Worm (Caenorhabditis elegans) whole organism, L3 larva: ENCODE data around the gene famp-1.

Experiments used
- ZK546.5 ChIP-seq: sonication (generic microtip); optimal IDR thresholded peaks from 2 replicates; lab custom pipeline; 2017; ENCODE audit warnings: missing biosample characterization, missing genetic modification characterization
- aly-2 ChIP-seq: fragments of 150-350 bp; optimal IDR thresholded peaks from 2 replicates; lab custom pipeline; 2014; ENCODE audit warnings: missing biosample characterization, missing genetic modification characterization
- ama-1 ChIP-seq: fragments of 150-350 bp; optimal IDR thresholded peaks from 2 replicates; lab custom pipeline; 2018
- ceh-16 ChIP-seq: sonication (generic microtip); optimal IDR thresholded peaks from 2 replicates; lab custom pipeline; 2017; ENCODE audit warnings: missing biosample characterization, missing genetic modification characterization
- ceh-28 ChIP-seq: fragments of 150-350 bp; optimal IDR thresholded peaks from 2 replicates; lab custom pipeline; 2014; ENCODE audit warnings: missing biosample characterization, missing genetic modification reagents, missing genetic modification characterization
- ceh-82 ChIP-seq: fragments of 150-350 bp; optimal IDR thresholded peaks from 2 replicates; lab custom pipeline; 2014; ENCODE audit warnings: missing biosample characterization, missing genetic modification characterization
- ceh-9 ChIP-seq: sonication (generic microtip); optimal IDR thresholded peaks from 2 replicates; lab custom pipeline; 2018; ENCODE audit warnings: missing biosample characterization, missing genetic modification characterization
- daf-12 ChIP-seq: fragments of 150-350 bp; optimal IDR thresholded peaks from 2 replicates; lab custom pipeline; 2014; ENCODE audit warnings: missing biosample characterization, missing genetic modification reagents, missing genetic modification characterization
- elt-1 ChIP-seq: fragments of 150-350 bp; optimal IDR thresholded peaks from 2 replicates; lab custom pipeline; 2014; ENCODE audit warnings: missing biosample characterization, missing genetic modification characterization
- eor-1 ChIP-seq, 2 experiments: fragments of 150-350 bp; optimal IDR thresholded peaks; 2 replicates each; lab custom pipeline; 2014 to 2018; ENCODE audit warnings: missing biosample characterization in 2 of 2, missing genetic modification characterization in 2 of 2
- fkh-10 ChIP-seq: sonication (generic microtip); optimal IDR thresholded peaks from 2 replicates; lab custom pipeline; 2017; ENCODE audit warnings: missing biosample characterization, missing genetic modification reagents, missing genetic modification characterization
- fkh-2 ChIP-seq: fragments of 150-350 bp; optimal IDR thresholded peaks from 2 replicates; lab custom pipeline; 2014; ENCODE audit warnings: missing biosample characterization, missing genetic modification reagents, missing genetic modification characterization
- hmg-11 ChIP-seq: sonication (generic microtip); optimal IDR thresholded peaks from 2 replicates; lab custom pipeline; 2016; ENCODE audit warnings: missing genetic modification characterization, missing compliant biosample characterization
- jun-1 ChIP-seq: fragments of 150-350 bp; optimal IDR thresholded peaks from 2 replicates; lab custom pipeline; 2014; ENCODE audit warnings: missing biosample characterization, missing genetic modification reagents, missing genetic modification characterization
- lin-15B ChIP-seq: fragments of 150-350 bp; optimal IDR thresholded peaks from 2 replicates; lab custom pipeline; 2014; ENCODE audit warnings: missing biosample characterization, missing genetic modification characterization
- lin-39 ChIP-seq: fragments of 150-350 bp; optimal IDR thresholded peaks from 2 replicates; lab custom pipeline; 2018; ENCODE audit warnings: missing biosample characterization, missing genetic modification reagents, missing genetic modification characterization
- lsy-12 ChIP-seq: sonication (generic microtip); optimal IDR thresholded peaks from 2 replicates; lab custom pipeline; 2016; ENCODE audit warnings: mild to moderate bottlenecking, missing genetic modification characterization, missing compliant biosample characterization
- mdl-1 ChIP-seq: fragments of 150-350 bp; optimal IDR thresholded peaks from 2 replicates; lab custom pipeline; 2014; ENCODE audit warnings: missing biosample characterization, missing genetic modification characterization
- mml-1 ChIP-seq: fragments of 150-350 bp; sonication (generic microtip); optimal IDR thresholded peaks from 3 replicates; lab custom pipeline; 2014; ENCODE audit warnings: missing biosample characterization, missing genetic modification characterization
- nfya-1 ChIP-seq: sonication (generic microtip); optimal IDR thresholded peaks from 2 replicates; lab custom pipeline; 2017; ENCODE audit warnings: missing genetic modification characterization, mild to moderate bottlenecking, missing compliant biosample characterization, antibody characterized with exemption, moderate library complexity; ENCODE audit not compliant: insufficient read depth
- nhr-11 ChIP-seq: fragments of 150-350 bp; optimal IDR thresholded peaks from 2 replicates; lab custom pipeline; 2014; ENCODE audit warnings: missing biosample characterization, missing genetic modification characterization
- nhr-12 ChIP-seq: fragments of 150-350 bp; optimal IDR thresholded peaks from 2 replicates; lab custom pipeline; 2014; ENCODE audit warnings: missing biosample characterization, missing genetic modification characterization
- nhr-23 ChIP-seq: fragments of 150-350 bp; optimal IDR thresholded peaks from 2 replicates; lab custom pipeline; 2014; ENCODE audit warnings: missing biosample characterization, missing genetic modification reagents, missing genetic modification characterization
- nhr-237 ChIP-seq: fragments of 150-350 bp; optimal IDR thresholded peaks from 2 replicates; lab custom pipeline; 2014; ENCODE audit warnings: missing biosample characterization, missing genetic modification characterization
- nhr-28 ChIP-seq: fragments of 150-350 bp; optimal IDR thresholded peaks from 2 replicates; lab custom pipeline; 2014; ENCODE audit warnings: missing biosample characterization, missing genetic modification characterization
- nhr-43 ChIP-seq: sonication (generic microtip); optimal IDR thresholded peaks from 2 replicates; lab custom pipeline; 2016; ENCODE audit warnings: mild to moderate bottlenecking, missing genetic modification characterization, missing compliant biosample characterization; ENCODE audit not compliant: poor library complexity, severe bottlenecking
- nhr-67 ChIP-seq: fragments of 150-350 bp; optimal IDR thresholded peaks from 2 replicates; lab custom pipeline; 2014; ENCODE audit warnings: missing biosample characterization, missing genetic modification characterization
- nhr-76 ChIP-seq: fragments of 150-350 bp; sonication (generic microtip); optimal IDR thresholded peaks from 5 replicates; lab custom pipeline; 2014; ENCODE audit warnings: missing biosample characterization, missing genetic modification characterization
- pha-4 ChIP-seq: fragments of 150-350 bp; optimal IDR thresholded peaks from 2 replicates; lab custom pipeline; 2014; ENCODE audit warnings: missing biosample characterization, missing genetic modification reagents, missing genetic modification characterization
- pqm-1 ChIP-seq: fragments of 150-350 bp; optimal IDR thresholded peaks from 2 replicates; lab custom pipeline; 2017; ENCODE audit warnings: missing biosample characterization, missing genetic modification characterization, inconsistent platforms
- sea-2 ChIP-seq: fragments of 150-350 bp; sonication (generic microtip); optimal IDR thresholded peaks from 4 replicates; lab custom pipeline; 2014; ENCODE audit warnings: missing biosample characterization, missing genetic modification reagents, missing genetic modification characterization
- skn-1 ChIP-seq: fragments of 150-350 bp; optimal IDR thresholded peaks from 2 replicates; lab custom pipeline; 2014; ENCODE audit warnings: missing biosample characterization, missing genetic modification characterization
- snpc-4 ChIP-seq: fragments of 150-350 bp; optimal IDR thresholded peaks from 2 replicates; lab custom pipeline; 2014; ENCODE audit warnings: missing biosample characterization, missing genetic modification characterization
- tbx-2 ChIP-seq: sonication (generic microtip); optimal IDR thresholded peaks from 2 replicates; lab custom pipeline; 2016; ENCODE audit warnings: mild to moderate bottlenecking, missing genetic modification characterization, missing compliant biosample characterization
- unc-39 ChIP-seq: sonication (generic microtip); optimal IDR thresholded peaks from 4 replicates; lab custom pipeline; 2017; ENCODE audit warnings: missing biosample characterization, missing genetic modification characterization
- unc-62 ChIP-seq: fragments of 150-350 bp; sonication (generic microtip); optimal IDR thresholded peaks from 4 replicates; lab custom pipeline; 2014; ENCODE audit warnings: missing biosample characterization, missing genetic modification reagents, missing genetic modification characterization
- ztf-4 ChIP-seq: fragments of 150-350 bp; optimal IDR thresholded peaks from 2 replicates; lab custom pipeline; 2014; ENCODE audit warnings: missing biosample characterization, missing genetic modification characterization

famp-1 gene

DNA sequence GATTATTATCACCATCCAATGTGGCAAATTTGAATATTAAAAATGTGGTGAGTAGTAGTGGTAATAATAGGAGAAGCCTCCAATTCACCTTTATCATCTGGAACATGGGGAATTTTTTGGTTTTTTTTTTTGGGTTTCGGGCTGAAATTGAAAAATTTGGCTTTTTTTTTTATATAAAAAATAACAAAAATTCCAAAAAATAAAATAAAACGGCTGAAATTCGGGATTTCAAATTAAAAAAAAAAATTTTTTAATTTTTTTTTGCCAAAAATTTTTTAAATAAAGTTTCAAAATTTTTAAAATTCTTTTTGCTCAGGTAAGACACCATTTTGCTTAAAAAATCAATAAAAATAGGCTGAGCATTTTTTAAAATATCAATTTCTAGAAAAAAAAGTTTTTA, at the start of gene famp-1:
Gene famp-1 (minus strand): TSS at position 101 of the 400 bp plus-strand sequence.
- TF ChIP-seq elt-1 (tag; lab: Kevin White, UChicago) = no peak
- no peak for TF ChIP-seq nhr-23

DNA sequence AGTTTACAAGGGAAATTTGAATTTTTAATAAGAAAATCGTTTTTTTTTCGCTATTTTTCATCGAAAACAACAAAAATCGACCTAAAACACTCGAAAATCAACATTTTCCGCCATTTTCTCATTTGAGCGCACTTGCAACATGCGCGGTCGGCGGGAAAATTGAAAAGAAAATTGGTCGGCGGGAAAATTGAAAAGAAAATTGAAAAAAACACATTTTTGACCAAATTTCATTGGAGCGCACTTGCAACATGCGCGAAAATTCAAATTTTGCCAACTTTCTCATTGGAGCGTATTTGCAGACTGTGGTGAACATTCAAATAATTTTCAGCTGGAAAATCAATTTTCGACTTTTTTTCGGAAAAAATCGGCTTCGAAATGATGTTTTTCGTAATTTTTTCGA, 48.1 kb upstream of the famp-1 start:
- TF ChIP-seq aly-2 = no peak
- TF ChIP-seq snpc-4 = no peak
- TF ChIP-seq lin-15B (tag; lab: Kevin White, UChicago) = peak; percentile 18
- no peak for TF ChIP-seq unc-62 (GFP tag; lab: Kevin White, UChicago)

DNA sequence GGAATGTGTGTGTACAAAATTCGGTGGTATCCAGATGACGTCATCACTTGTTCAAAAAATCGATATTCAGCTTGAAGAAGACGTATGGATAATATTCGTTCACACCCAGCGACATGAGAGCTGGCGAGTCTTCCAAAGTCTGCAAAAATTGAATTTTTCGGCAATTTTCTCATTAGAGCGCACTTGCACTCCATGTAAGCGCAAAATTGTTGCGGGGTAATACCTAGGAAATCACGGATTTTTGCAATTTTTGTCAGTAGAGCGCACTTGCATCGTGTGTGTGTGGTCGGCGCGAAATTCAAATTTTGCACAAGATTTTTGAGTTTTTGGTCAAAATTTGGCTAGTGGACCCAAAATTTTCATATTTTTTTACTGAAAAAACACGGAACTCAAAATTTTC, 44.7 kb upstream of the famp-1 start:
- no peak for TF ChIP-seq nhr-237 (tag; lab: Kevin White, UChicago)
- TF ChIP-seq nhr-76 (tag; lab: Kevin White, UChicago) = no peak
- TF ChIP-seq skn-1 (tag; lab: Kevin White, UChicago) = no peak
- no peak for TF ChIP-seq nhr-11 (tag; lab: Kevin White, UChicago)
- TF ChIP-seq lsy-12 (tag; lab: Kevin White, UChicago) = no peak
- TF ChIP-seq lin-39 = no peak
- no peak for TF ChIP-seq ama-1 (lab: Kevin White, UChicago)
- no peak for TF ChIP-seq sea-2 (GFP tag; lab: Kevin White, UChicago)
- TF ChIP-seq tbx-2 = no peak
- TF ChIP-seq, all 47 proteins: peak for 0

DNA sequence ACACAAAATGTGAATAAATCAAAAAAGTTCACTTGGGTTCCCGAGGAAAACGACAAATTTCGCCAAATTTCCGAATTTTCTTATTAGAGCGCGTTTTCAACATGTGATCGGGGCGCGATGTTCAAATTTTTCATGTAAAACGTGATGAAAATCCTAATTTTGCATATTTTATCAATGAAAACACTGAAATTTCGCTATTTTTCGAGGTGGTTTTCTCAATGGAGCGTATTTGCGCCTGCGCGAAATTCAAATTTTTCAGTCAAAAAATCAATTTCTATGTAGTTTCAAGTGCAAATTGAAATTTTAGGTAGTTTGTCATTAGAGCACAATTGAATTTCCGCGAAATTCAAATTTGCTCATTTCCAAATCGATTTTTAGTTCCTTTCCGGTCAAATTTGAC, 43.9 kb upstream of the famp-1 start:
- TF ChIP-seq aly-2 (no peak), lin-15B (tag; lab: Kevin White, UChicago) (peak; percentile 21), mml-1 (tag; lab: Kevin White, UChicago) (no peak)
- TF ChIP-seq, all 47 proteins: peak for 1

DNA sequence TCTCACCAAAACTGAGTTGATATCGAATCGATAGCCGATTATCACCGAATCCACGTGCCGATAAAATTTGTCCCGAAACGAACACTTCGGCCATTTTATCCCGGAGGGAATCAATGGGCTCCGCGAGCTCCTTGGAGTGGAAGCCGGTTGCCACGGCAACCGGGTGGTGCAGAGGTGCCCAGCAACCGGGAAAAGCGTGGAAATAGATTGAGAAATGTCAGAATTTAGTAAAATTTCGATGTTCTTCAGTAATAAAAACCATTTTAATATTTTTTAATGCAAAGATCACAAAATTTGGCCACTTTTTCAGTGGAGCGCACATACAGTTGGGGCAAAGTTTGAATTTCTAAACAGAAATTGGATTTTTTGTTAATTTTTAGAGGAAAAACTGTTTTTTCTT, 43.0 kb upstream of the famp-1 start, which contains the start of gene mksr-2:
Gene mksr-2 (minus strand): TSS at position 101 of the 400 bp plus-strand sequence.
- no peak for TF ChIP-seq eor-1 (tag; optimal IDR thresholded peaks at IDR 0.05; lab: Kevin White, UChicago)
- no peak for TF ChIP-seq nhr-237 (tag; lab: Kevin White, UChicago)

DNA sequence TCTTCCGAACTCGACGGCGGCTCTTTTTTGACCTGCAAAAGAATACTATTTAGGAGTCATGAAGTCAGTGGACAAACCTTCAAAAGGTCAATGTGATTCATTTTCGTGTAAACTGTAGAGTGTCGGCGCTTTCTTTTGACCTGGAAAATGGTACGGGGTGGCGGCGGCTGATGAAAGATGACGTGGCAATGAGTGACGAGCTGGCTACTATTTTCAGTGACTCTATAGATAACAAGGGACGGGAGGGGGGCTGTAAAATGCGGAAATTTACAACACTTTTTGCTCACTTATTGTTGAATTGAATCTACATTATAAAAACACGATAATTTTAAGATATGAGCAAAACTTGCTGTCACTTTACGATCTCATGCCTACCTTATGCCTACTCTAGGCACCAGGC, 36.7 kb upstream of the famp-1 start, which contains the start of gene lin-1:
Gene lin-1 (minus strand): TSS at position 101 of the 400 bp plus-strand sequence.
- TF ChIP-seq aly-2 (no peak), ceh-9 (tag; lab: Kevin White, UChicago) (no peak), hmg-11 (tag; lab: Kevin White, UChicago) (no peak), mdl-1 (tag; lab: Kevin White, UChicago) (no peak), ceh-16 (tag; lab: Kevin White, UChicago) (no peak), nhr-12 (tag; lab: Kevin White, UChicago) (no peak), nhr-11 (tag; lab: Kevin White, UChicago) (no peak), unc-62 (GFP tag; lab: Kevin White, UChicago) (no peak), nhr-28 (tag; lab: Kevin White, UChicago) (no peak)
- TF ChIP-seq, all 47 proteins: peak for 0

DNA sequence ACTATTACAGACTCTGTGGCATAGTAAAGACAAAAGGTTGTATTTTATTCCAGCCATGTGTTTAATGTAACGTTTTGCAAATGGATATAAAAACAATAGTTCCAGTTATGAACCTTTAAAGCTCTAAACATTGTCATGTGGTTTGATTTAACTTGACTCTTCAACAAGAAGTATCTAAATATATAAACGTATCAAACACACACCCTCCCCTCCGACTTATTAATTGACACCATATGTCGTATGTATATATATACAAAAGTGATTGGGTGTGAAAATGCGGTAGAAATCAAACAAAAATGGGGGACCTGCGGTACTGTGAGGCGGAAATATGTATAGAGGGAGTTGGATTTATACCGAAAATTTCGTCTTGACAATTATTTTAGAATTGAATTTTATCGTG, 34.9 kb upstream of the famp-1 start:
- no peak for TF ChIP-seq daf-12 (tag; lab: Kevin White, UChicago)
- no peak for TF ChIP-seq nfya-1 (tag; lab: Kevin White, UChicago)
- TF ChIP-seq snpc-4 = no peak
- no peak for TF ChIP-seq nhr-67
- TF ChIP-seq ztf-4 = no peak
- no peak for TF ChIP-seq pha-4 (tag; lab: Kevin White, UChicago)
- TF ChIP-seq nhr-12 (tag; lab: Kevin White, UChicago) = no peak
- TF ChIP-seq ama-1 (lab: Kevin White, UChicago) = no peak
- no peak for TF ChIP-seq sea-2 (GFP tag; lab: Kevin White, UChicago)
- no peak for TF ChIP-seq nhr-237 (tag; lab: Kevin White, UChicago)
- TF ChIP-seq pqm-1 (tag; lab: Kevin White, UChicago) = no peak

DNA sequence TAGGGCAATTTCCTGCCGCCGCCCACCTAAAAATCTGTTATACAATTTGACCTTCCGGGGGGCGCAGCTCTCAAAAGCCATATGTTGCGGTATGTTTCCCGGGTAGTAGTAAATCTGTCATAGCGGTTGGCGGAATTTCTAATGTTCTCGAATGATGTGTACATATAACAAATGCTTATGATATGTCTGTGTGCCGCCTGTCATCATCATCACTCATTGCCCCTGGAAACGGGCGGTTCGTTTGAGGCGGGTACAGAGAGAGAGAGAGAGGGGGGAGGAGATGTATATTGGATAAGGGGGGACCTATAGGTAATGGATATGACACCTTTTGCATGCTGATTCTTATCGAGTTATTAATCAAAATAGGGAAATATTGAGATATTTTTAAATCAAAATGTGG, 33.2 kb upstream of the famp-1 start:
- TF ChIP-seq lin-39 (no peak), ceh-9 (tag; lab: Kevin White, UChicago) (no peak), nhr-43 (tag; lab: Kevin White, UChicago) (no peak), ceh-82 (no peak), skn-1 (tag; lab: Kevin White, UChicago) (no peak), nhr-237 (tag; lab: Kevin White, UChicago) (no peak), lin-15B (tag; lab: Kevin White, UChicago) (no peak), aly-2 (no peak), daf-12 (tag; lab: Kevin White, UChicago) (no peak), pha-4 (tag; lab: Kevin White, UChicago) (no peak), ceh-28 (no peak), fkh-10 (no peak), ceh-16 (tag; lab: Kevin White, UChicago) (no peak), ZK546.5 (tag; lab: Kevin White, UChicago) (no peak), sea-2 (GFP tag; lab: Kevin White, UChicago) (no peak), jun-1 (tag; lab: Kevin White, UChicago) (no peak), unc-62 (GFP tag; lab: Kevin White, UChicago) (no peak), unc-39 (no peak), fkh-2 (tag; lab: Kevin White, UChicago) (no peak)
- TF ChIP-seq, all 47 proteins: peak for 0
